Fruit fly (Drosophila melanogaster) whole organism: ENCODE measurements around the gene CG17217.

ENCODE experiments used
- CG8478 ChIP-seq: fragments of >200 bp; optimal IDR thresholded peaks from 2 replicates; lab custom pipeline; 2018; ENCODE audit warnings: inconsistent platforms
- Dll ChIP-seq: fragments of >200 bp; optimal IDR thresholded peaks from 2 replicates; lab custom pipeline; 2017
- EcR ChIP-seq, 2 experiments: fragments of >200 bp; optimal IDR thresholded peaks; 2 replicates each; lab custom pipeline; 2017; ENCODE audit warnings: missing biosample characterization in 2 of 2, missing genetic modification characterization in 2 of 2, missing genetic modification reagents in 2 of 2
- pan ChIP-seq: fragments of >200 bp; optimal IDR thresholded peaks from 2 replicates; lab custom pipeline; 2017
- psq ChIP-seq: fragments of >200 bp; optimal IDR thresholded peaks from 2 replicates; lab custom pipeline; 2017
- usp ChIP-seq: fragments of >200 bp; optimal IDR thresholded peaks from 2 replicates; lab custom pipeline; 2017; ENCODE audit warnings: missing biosample characterization, missing genetic modification characterization, mixed read lengths

CG17217 gene

dm6 chr2L:12192978-12193377 lies 22.6 kb downstream of the CG17217 start:
- TF ChIP-seq psq (no peak), usp (no peak)

- TF ChIP-seq CG8478 (lab: Kevin White, UChicago) (no peak), psq (no peak), pan (lab: Kevin White, UChicago) (no peak), EcR (GFP tag; optimal IDR thresholded peaks at IDR 0.05; lab: Kevin White, UChicago) (no peak), usp (no peak), Dll (lab: Kevin White, UChicago) (no peak)
Measured at dm6 chr2L:12194858-12195257, 24.5 kb downstream of the CG17217 start.

- no peak for TF ChIP-seq EcR (GFP tag; optimal IDR thresholded peaks at IDR 0.05; lab: Kevin White, UChicago)
- TF ChIP-seq Dll (lab: Kevin White, UChicago) = no peak
- TF ChIP-seq usp = no peak
- TF ChIP-seq CG8478 (lab: Kevin White, UChicago) = no peak
- no peak for TF ChIP-seq pan (lab: Kevin White, UChicago)
- TF ChIP-seq psq = no peak
Measured at dm6 chr2L:12200990-12201389, 30.6 kb downstream of the CG17217 start.

dm6 chr2L:12207549-12207948 lies 37.2 kb downstream of the CG17217 start, which contains the start of gene CG31759:
Gene CG31759 (plus strand): TSS chr2L:12207709.
- TF ChIP-seq Dll (lab: Kevin White, UChicago) (no peak), usp (no peak), CG8478 (lab: Kevin White, UChicago) (no peak), psq (no peak), EcR (GFP tag; optimal IDR thresholded peaks at IDR 0.05; lab: Kevin White, UChicago) (no peak), pan (lab: Kevin White, UChicago) (no peak)
